Fruit fly (Drosophila melanogaster): ENCODE results near the gene CG17477.
A peak's percentile ranks its signal among the peaks of the same experiment; 100 is the strongest.

DNA sequence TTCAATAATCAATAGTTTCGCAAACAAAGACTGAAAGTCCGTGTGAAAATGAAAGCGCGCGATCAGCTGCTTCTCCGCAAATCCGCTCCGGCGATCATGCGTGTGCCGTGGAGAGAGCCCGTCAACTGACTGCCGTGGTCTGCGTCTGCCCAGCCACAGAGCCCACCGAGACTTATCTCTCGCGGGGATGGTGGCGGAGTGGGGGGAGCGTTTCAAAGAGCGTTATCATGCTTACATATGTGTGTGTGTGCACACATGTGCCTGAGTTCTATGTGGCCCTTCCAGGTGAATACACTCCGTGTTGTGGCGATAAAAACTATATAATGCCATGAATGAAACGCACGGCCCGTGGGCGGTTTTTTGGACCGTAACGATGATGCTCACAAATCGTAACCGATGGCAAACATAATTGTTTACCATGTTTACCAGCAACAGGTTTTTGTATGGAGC, 48.7 kb downstream of the CG17477 start:
- TF ChIP-seq CG7101 (tag; optimal IDR thresholded peaks at IDR 0.05) (no peak), Hr96 (GFP tag; optimal IDR thresholded peaks at IDR 0.05) (no peak), pad (GFP tag; optimal IDR thresholded peaks at IDR 0.05) (no peak), Clk (GFP tag; optimal IDR thresholded peaks at IDR 0.05) (no peak), CG7045 (GFP tag; optimal IDR thresholded peaks at IDR 0.05) (no peak), cic (GFP tag; optimal IDR thresholded peaks at IDR 0.05) (peak; percentile 95)

Data from whole organism, adult.